Fruit fly (Drosophila melanogaster) whole organism, pupa: ENCODE data around the gene dlp.

ENCODE experiments used
- CG10348 ChIP-seq: fragments of 200-800 bp; sonication (Bioruptor generic); IDR thresholded peaks from 2 replicates; pipeline ENCODE4 v1.3.6; 2022; ENCODE audit warnings: missing biosample characterization, missing genetic modification characterization
- CG12605 ChIP-seq: fragments of 200-800 bp; sonication (Bioruptor generic); IDR thresholded peaks from 2 replicates; pipeline ENCODE4 v1.3.6; 2022; ENCODE audit warnings: missing biosample characterization, missing genetic modification characterization
- CG17806 ChIP-seq: fragments of 200-800 bp; sonication (Bioruptor generic); optimal IDR thresholded peaks from 2 replicates; lab custom pipeline; 2018; ENCODE audit warnings: missing biosample characterization, mild to moderate bottlenecking, missing genetic modification characterization, moderate library complexity
- CG32121 ChIP-seq: fragments of 200-800 bp; sonication (Bioruptor generic); IDR thresholded peaks from 2 replicates; pipeline ENCODE4 v1.3.6; 2022; ENCODE audit warnings: missing biosample characterization, missing genetic modification characterization
- CG8301 ChIP-seq: fragments of 200-800 bp; sonication (Bioruptor generic); optimal IDR thresholded peaks from 2 replicates; lab custom pipeline; 2018; ENCODE audit warnings: missing biosample characterization, mild to moderate bottlenecking, missing genetic modification characterization
- CG9948 ChIP-seq: fragments of 200-800 bp; sonication (Bioruptor generic); optimal IDR thresholded peaks from 2 replicates; lab custom pipeline; 2018; ENCODE audit warnings: missing biosample characterization, mild to moderate bottlenecking, missing genetic modification characterization, moderate library complexity
- Ets98B ChIP-seq: fragments of 200-800 bp; sonication (Bioruptor generic); IDR thresholded peaks from 2 replicates; pipeline ENCODE4 v1.3.6; 2022; ENCODE audit warnings: missing biosample characterization, missing genetic modification characterization
- Pif1A ChIP-seq: fragments of 200-800 bp; sonication (Bioruptor generic); optimal IDR thresholded peaks from 3 replicates; lab custom pipeline; 2016; ENCODE audit warnings: missing biosample characterization, missing genetic modification characterization
- Snoo ChIP-seq: fragments of 200-800 bp; sonication (Bioruptor generic); optimal IDR thresholded peaks from 3 replicates; lab custom pipeline; 2017; ENCODE audit warnings: missing biosample characterization, mild to moderate bottlenecking, missing genetic modification characterization, inconsistent platforms
- fd96Ca ChIP-seq: fragments of 200-800 bp; sonication (Bioruptor generic); IDR thresholded peaks from 3 replicates; pipeline ENCODE4 v1.3.6; 2022; ENCODE audit warnings: missing biosample characterization, missing genetic modification characterization
- gl ChIP-seq: fragments of 200-800 bp; sonication (Bioruptor generic); optimal IDR thresholded peaks from 2 replicates; lab custom pipeline; 2018; ENCODE audit warnings: missing biosample characterization, mild to moderate bottlenecking, missing genetic modification characterization

DNA sequence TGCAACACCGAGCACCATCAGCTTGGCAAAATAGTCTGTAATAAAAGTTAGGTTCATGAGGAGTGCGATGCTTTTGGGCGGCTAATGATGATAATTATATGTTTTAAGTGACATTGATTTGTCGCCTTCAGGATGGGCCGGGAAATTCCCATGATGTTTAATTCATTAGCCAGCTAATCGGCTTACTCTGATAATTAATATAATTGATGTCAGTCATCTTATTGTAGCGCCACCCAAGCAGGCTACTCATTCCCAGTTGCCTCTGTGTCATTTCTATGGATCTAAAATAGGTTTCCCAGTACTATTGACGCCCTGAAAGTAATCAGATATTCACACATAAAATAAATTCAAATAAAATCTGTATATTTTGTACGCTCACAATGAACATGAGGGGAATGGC lies 72.8 kb downstream of the dlp start, which contains the start of gene CG13476:
- TF ChIP-seq CG10348 (GFP tag; lab: Robert Waterston, UW) (no peak), fd96Ca (GFP tag; lab: Robert Waterston, UW) (no peak), CG8301 (tag; lab: Kevin White, UChicago) (no peak), Ets98B (no peak), CG9948 (tag; lab: Kevin White, UChicago) (no peak), Pif1A (GFP tag; lab: Kevin White, UChicago) (no peak), CG32121 (no peak), CG12605 (GFP tag; lab: Robert Waterston, UW) (no peak), gl (tag; lab: Kevin White, UChicago) (no peak), Snoo (tag; lab: Kevin White, UChicago) (no peak), CG17806 (tag; lab: Kevin White, UChicago) (no peak)
